Worm (Caenorhabditis elegans) whole organism, L2 larva: Measurements from ENCODE around the gene F47B7.4.

Experiments
- C34F6.9 ChIP-seq: fragments of 150-350 bp; optimal IDR thresholded peaks from 2 replicates; lab custom pipeline; 2014; ENCODE audit warnings: missing biosample characterization, missing genetic modification characterization
- F13H6.1 ChIP-seq: sonication (generic microtip); optimal IDR thresholded peaks from 2 replicates; lab custom pipeline; 2016; ENCODE audit warnings: missing genetic modification characterization, missing compliant biosample characterization
- ZK546.5 ChIP-seq: sonication (generic microtip); optimal IDR thresholded peaks from 2 replicates; lab custom pipeline; 2017; ENCODE audit warnings: missing biosample characterization, missing genetic modification characterization
- alr-1 ChIP-seq: fragments of 150-350 bp; optimal IDR thresholded peaks from 2 replicates; lab custom pipeline; 2014; ENCODE audit warnings: missing biosample characterization, missing genetic modification characterization
- aly-2 ChIP-seq: fragments of 150-350 bp; optimal IDR thresholded peaks from 2 replicates; lab custom pipeline; 2014; ENCODE audit warnings: missing biosample characterization, missing genetic modification characterization
- ama-1 ChIP-seq: fragments of 150-350 bp; optimal IDR thresholded peaks from 2 replicates; lab custom pipeline; 2018; ENCODE audit warnings: inconsistent platforms
- blmp-1 ChIP-seq: sonication (generic microtip); optimal IDR thresholded peaks from 2 replicates; lab custom pipeline; 2017; ENCODE audit warnings: missing genetic modification characterization, mild to moderate bottlenecking, missing compliant biosample characterization, antibody characterized with exemption, moderate library complexity; ENCODE audit not compliant: insufficient read depth
- ceh-16 ChIP-seq: fragments of 150-350 bp; optimal IDR thresholded peaks from 2 replicates; lab custom pipeline; 2014; ENCODE audit warnings: missing biosample characterization, missing genetic modification characterization
- ceh-82 ChIP-seq: fragments of 150-350 bp; optimal IDR thresholded peaks from 2 replicates; lab custom pipeline; 2014; ENCODE audit warnings: missing biosample characterization, missing genetic modification characterization
- crh-2 ChIP-seq: sonication (generic microtip); optimal IDR thresholded peaks from 2 replicates; lab custom pipeline; 2017; ENCODE audit warnings: missing biosample characterization, missing genetic modification characterization
- egl-27 ChIP-seq: sonication (generic microtip); optimal IDR thresholded peaks from 3 replicates; lab custom pipeline; 2017; ENCODE audit warnings: missing biosample characterization, missing genetic modification reagents, missing genetic modification characterization
- elt-1 ChIP-seq: fragments of 150-350 bp; optimal IDR thresholded peaks from 2 replicates; lab custom pipeline; 2014; ENCODE audit warnings: missing biosample characterization, missing genetic modification characterization
- elt-3 ChIP-seq: sonication (generic microtip); optimal IDR thresholded peaks from 2 replicates; lab custom pipeline; 2017; ENCODE audit warnings: missing biosample characterization, missing genetic modification characterization
- fos-1 ChIP-seq: fragments of 150-350 bp; optimal IDR thresholded peaks from 2 replicates; lab custom pipeline; 2014; ENCODE audit warnings: missing biosample characterization, missing genetic modification characterization
- gmeb-1 ChIP-seq: fragments of 150-350 bp; optimal IDR thresholded peaks from 2 replicates; lab custom pipeline; 2014; ENCODE audit warnings: missing biosample characterization, missing genetic modification characterization
- lin-11 ChIP-seq: fragments of 150-350 bp; sonication (generic microtip); optimal IDR thresholded peaks from 2 replicates; lab custom pipeline; 2014; ENCODE audit warnings: missing biosample characterization, missing genetic modification characterization, inconsistent platforms, mixed read lengths
- lin-13 ChIP-seq: fragments of 150-350 bp; optimal IDR thresholded peaks from 2 replicates; lab custom pipeline; 2014; ENCODE audit warnings: missing biosample characterization, missing genetic modification reagents, missing genetic modification characterization
- lin-39 ChIP-seq: fragments of 150-350 bp; optimal IDR thresholded peaks from 2 replicates; lab custom pipeline; 2014; ENCODE audit warnings: missing biosample characterization, missing genetic modification reagents, missing genetic modification characterization
- lsy-2 ChIP-seq, 2 experiments: fragments of 150-350 bp in 1 of 2; sonication (generic microtip) in 1 of 2; optimal IDR thresholded peaks; 2 replicates each; lab custom pipeline; 2014 to 2017; ENCODE audit warnings: missing biosample characterization in 2 of 2, missing genetic modification characterization in 2 of 2
- mab-5 ChIP-seq: fragments of 150-350 bp; optimal IDR thresholded peaks from 2 replicates; lab custom pipeline; 2014; ENCODE audit warnings: missing biosample characterization, missing genetic modification characterization
- mbf-1 ChIP-seq: sonication (generic microtip); optimal IDR thresholded peaks from 2 replicates; lab custom pipeline; 2017; ENCODE audit warnings: missing biosample characterization, missing genetic modification characterization
- nhr-10 ChIP-seq: sonication (generic microtip); optimal IDR thresholded peaks from 2 replicates; lab custom pipeline; 2017; ENCODE audit warnings: missing biosample characterization, missing genetic modification characterization
- nhr-11 ChIP-seq: fragments of 150-350 bp; optimal IDR thresholded peaks from 2 replicates; lab custom pipeline; 2014; ENCODE audit warnings: missing biosample characterization, missing genetic modification characterization
- nhr-12 ChIP-seq: fragments of 150-350 bp; optimal IDR thresholded peaks from 2 replicates; lab custom pipeline; 2014; ENCODE audit warnings: missing biosample characterization, missing genetic modification characterization
- nhr-129 ChIP-seq: fragments of 150-350 bp; optimal IDR thresholded peaks from 2 replicates; lab custom pipeline; 2014; ENCODE audit warnings: missing biosample characterization, missing genetic modification characterization
- nhr-21 ChIP-seq: fragments of 150-350 bp; optimal IDR thresholded peaks from 2 replicates; lab custom pipeline; 2014; ENCODE audit warnings: missing biosample characterization, missing genetic modification characterization
- nhr-23 ChIP-seq: fragments of 150-350 bp; optimal IDR thresholded peaks from 2 replicates; lab custom pipeline; 2014; ENCODE audit warnings: missing biosample characterization, missing genetic modification reagents, missing genetic modification characterization
- nhr-237 ChIP-seq: fragments of 150-350 bp; optimal IDR thresholded peaks from 2 replicates; lab custom pipeline; 2014; ENCODE audit warnings: missing biosample characterization, missing genetic modification characterization
- nhr-25 ChIP-seq: fragments of 150-350 bp; sonication (generic microtip); optimal IDR thresholded peaks from 3 replicates; lab custom pipeline; 2014; ENCODE audit warnings: missing biosample characterization, missing genetic modification characterization
- nhr-6 ChIP-seq: fragments of 150-350 bp; optimal IDR thresholded peaks from 2 replicates; lab custom pipeline; 2014; ENCODE audit warnings: missing biosample characterization, missing genetic modification characterization
- nhr-77 ChIP-seq: fragments of 150-350 bp; optimal IDR thresholded peaks from 2 replicates; lab custom pipeline; 2014; ENCODE audit warnings: missing biosample characterization, missing genetic modification characterization
- peb-1 ChIP-seq: fragments of 150-350 bp; optimal IDR thresholded peaks from 2 replicates; lab custom pipeline; 2014; ENCODE audit warnings: missing biosample characterization, missing genetic modification characterization
- sem-4 ChIP-seq: fragments of 150-350 bp; optimal IDR thresholded peaks from 2 replicates; lab custom pipeline; 2014; ENCODE audit warnings: missing biosample characterization, missing genetic modification reagents, missing genetic modification characterization
- skn-1 ChIP-seq: sonication (generic microtip); optimal IDR thresholded peaks from 2 replicates; lab custom pipeline; 2017; ENCODE audit warnings: missing biosample characterization, missing genetic modification characterization
- sma-3 ChIP-seq: sonication (generic microtip); optimal IDR thresholded peaks from 2 replicates; lab custom pipeline; 2016; ENCODE audit warnings: missing genetic modification reagents, missing genetic modification characterization, missing compliant biosample characterization
- sma-9 ChIP-seq, 2 experiments: fragments of 150-350 bp in 1 of 2; sonication (generic microtip) in 1 of 2; optimal IDR thresholded peaks; 2 replicates each; lab custom pipeline; 2014 to 2016; ENCODE audit warnings: missing genetic modification characterization in 2 of 2, mild to moderate bottlenecking in 1 of 2, missing biosample characterization in 1 of 2, missing compliant biosample characterization in 1 of 2, missing genetic modification reagents in 1 of 2, moderate library complexity in 1 of 2
- snpc-4 ChIP-seq: fragments of 150-350 bp; optimal IDR thresholded peaks from 2 replicates; lab custom pipeline; 2014; ENCODE audit warnings: missing biosample characterization, missing genetic modification characterization
- unc-39 ChIP-seq: fragments of 150-350 bp; optimal IDR thresholded peaks from 2 replicates; lab custom pipeline; 2014; ENCODE audit warnings: missing biosample characterization, missing genetic modification characterization
- unc-55 ChIP-seq: fragments of 150-350 bp; sonication (generic microtip); optimal IDR thresholded peaks from 3 replicates; lab custom pipeline; 2014; ENCODE audit warnings: missing biosample characterization, missing genetic modification reagents, missing genetic modification characterization
- unc-62 ChIP-seq: fragments of 150-350 bp; optimal IDR thresholded peaks from 2 replicates; lab custom pipeline; 2014; ENCODE audit warnings: missing biosample characterization, missing genetic modification reagents, missing genetic modification characterization
- zag-1 ChIP-seq: fragments of 150-350 bp; optimal IDR thresholded peaks from 2 replicates; lab custom pipeline; 2014; ENCODE audit warnings: missing biosample characterization, missing genetic modification characterization
- ztf-11 ChIP-seq: sonication (generic microtip); optimal IDR thresholded peaks from 2 replicates; lab custom pipeline; 2017; ENCODE audit warnings: missing biosample characterization, missing genetic modification characterization
- ztf-4 ChIP-seq: fragments of 150-350 bp; optimal IDR thresholded peaks from 2 replicates; lab custom pipeline; 2014; ENCODE audit warnings: missing biosample characterization, missing genetic modification characterization

Gene F47B7.4

ce11 chrX:3766552-3766951, at the start of gene F47B7.4:
F47B7.4 (minus strand) TSS chrX:3766652.
- TF ChIP-seq sma-3 (GFP tag; lab: Kevin White, UChicago): no peak
- TF ChIP-seq nhr-21 (tag; lab: Kevin White, UChicago): no peak
- no peak for TF ChIP-seq nhr-12 (tag; lab: Kevin White, UChicago)
- TF ChIP-seq nhr-23 (tag; lab: Kevin White, UChicago): no peak

- TF ChIP-seq nhr-10 (no peak), skn-1 (tag; lab: Kevin White, UChicago) (no peak), fos-1 (tag; lab: Kevin White, UChicago) (peak; percentile 13), nhr-25 (tag; lab: Kevin White, UChicago) (no peak), ama-1 (lab: Kevin White, UChicago) (no peak), nhr-237 (tag; lab: Kevin White, UChicago) (no peak)
Observed at ce11 chrX:3814827-3815226, 48.4 kb upstream of the F47B7.4 start.

- TF ChIP-seq blmp-1: no peak
Observed at ce11 chrX:3807166-3807565, 40.7 kb upstream of the F47B7.4 start, which contains the start of gene F35A5.1. F35A5.1 (plus strand) TSS chrX:3807466.

- no peak for TF ChIP-seq snpc-4 (tag; lab: Kevin White, UChicago)
- no peak for TF ChIP-seq sma-3 (GFP tag; lab: Kevin White, UChicago)
- TF ChIP-seq ztf-4: no peak
- no peak for TF ChIP-seq unc-62
- no peak for TF ChIP-seq mbf-1
- TF ChIP-seq ZK546.5: no peak
- no peak for TF ChIP-seq alr-1 (tag; lab: Kevin White, UChicago)
- TF ChIP-seq nhr-6 (tag; lab: Kevin White, UChicago): no peak
- no peak for TF ChIP-seq nhr-12 (tag; lab: Kevin White, UChicago)
- no peak for TF ChIP-seq ceh-16 (tag; lab: Kevin White, UChicago)
- no peak for TF ChIP-seq F13H6.1
- no peak for TF ChIP-seq elt-3 (tag; lab: Kevin White, UChicago)
Observed at ce11 chrX:3804837-3805236, 38.4 kb upstream of the F47B7.4 start, which contains the start of gene F35A5.2. F35A5.2 (plus strand) TSS chrX:3805137.

- TF ChIP-seq lin-11 (tag; lab: Kevin White, UChicago) (no peak), unc-39 (tag; lab: Kevin White, UChicago) (no peak), F13H6.1 (peak; percentile 78), egl-27 (tag; lab: Kevin White, UChicago) (peak; percentile 64), ZK546.5 (no peak), mab-5 (tag; lab: Kevin White, UChicago) (peak; percentile 14), sem-4 (tag; lab: Kevin White, UChicago) (peak; percentile 88), nhr-6 (tag; lab: Kevin White, UChicago) (peak; percentile 62), nhr-129 (tag; lab: Kevin White, UChicago) (peak; percentile 85), nhr-11 (tag; lab: Kevin White, UChicago) (no peak), lin-39 (no peak), aly-2 (tag; lab: Kevin White, UChicago) (no peak), gmeb-1 (tag; lab: Kevin White, UChicago) (peak; percentile 76), lin-13 (GFP tag; lab: Kevin White, UChicago) (peak; percentile 77), nhr-237 (tag; lab: Kevin White, UChicago) (no peak), crh-2 (peak; percentile 64), elt-1 (tag; lab: Kevin White, UChicago) (no peak), peb-1 (tag; lab: Kevin White, UChicago) (no peak), blmp-1 (no peak), unc-55 (peak; percentile 75), C34F6.9 (tag; lab: Kevin White, UChicago) (peak; percentile 78), elt-3 (tag; lab: Kevin White, UChicago) (no peak), nhr-23 (tag; lab: Kevin White, UChicago) (no peak), alr-1 (tag; lab: Kevin White, UChicago) (no peak), ztf-4 (peak; percentile 9), sma-9 (GFP tag; optimal IDR thresholded peaks at IDR 0.05; lab: Kevin White, UChicago) (peak; percentile 91), sma-9 (tag; optimal IDR thresholded peaks at IDR 0.05; lab: Kevin White, UChicago) (no peak), ama-1 (lab: Kevin White, UChicago) (no peak), nhr-77 (no peak), ceh-82 (no peak), snpc-4 (tag; lab: Kevin White, UChicago) (peak; percentile 23), skn-1 (tag; lab: Kevin White, UChicago) (no peak), zag-1 (tag; lab: Kevin White, UChicago) (peak; percentile 33), lsy-2 (tag; optimal IDR thresholded peaks at IDR 0.05; lab: Kevin White, UChicago) (peak; percentile 74 to 86), ztf-11 (tag; lab: Kevin White, UChicago) (no peak), fos-1 (tag; lab: Kevin White, UChicago) (peak; percentile 79), ceh-16 (tag; lab: Kevin White, UChicago) (peak; percentile 41), sma-3 (GFP tag; lab: Kevin White, UChicago) (peak; percentile 56)
Observed at ce11 chrX:3803314-3803713, 36.9 kb upstream of the F47B7.4 start, which contains the start of gene F35A5.8. F35A5.8 (minus strand) TSS chrX:3803464.
